Worm (Caenorhabditis elegans): ENCODE data around the gene sdhb-1.

DNA sequence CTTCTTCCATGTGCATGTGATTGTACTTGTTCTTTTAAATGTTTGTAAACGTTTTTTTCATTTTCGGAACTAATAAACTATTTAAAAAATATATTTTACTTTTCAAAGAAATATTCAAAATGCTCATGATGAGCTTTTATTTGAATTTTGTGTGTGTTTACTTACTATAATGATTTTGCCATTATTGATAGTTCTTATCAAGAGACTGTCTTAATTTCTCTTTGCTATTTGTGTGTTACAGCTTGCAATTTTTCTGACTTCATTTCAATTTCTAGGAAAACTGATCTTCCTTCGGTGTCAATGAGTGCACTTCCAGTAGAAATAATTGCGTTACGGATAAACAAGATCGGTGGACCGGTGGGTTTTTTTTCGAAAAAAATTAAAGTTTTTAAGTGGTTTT is 22.3 kb upstream of the sdhb-1 start, which contains the start of gene C06C3.12:
- TF ChIP-seq nhr-76 (tag; optimal IDR thresholded peaks at IDR 0.05) (no peak), ztf-11 (tag; optimal IDR thresholded peaks at IDR 0.05) (no peak), snpc-4 (tag; optimal IDR thresholded peaks at IDR 0.05) (no peak), ces-1 (GFP tag; optimal IDR thresholded peaks at IDR 0.05) (no peak), ceh-83 (GFP tag; optimal IDR thresholded peaks at IDR 0.05) (no peak), cnd-1 (tag; optimal IDR thresholded peaks at IDR 0.05) (no peak), mep-1 (tag; optimal IDR thresholded peaks at IDR 0.05) (no peak), bed-3 (GFP tag; optimal IDR thresholded peaks at IDR 0.05) (no peak), nhr-12 (tag; optimal IDR thresholded peaks at IDR 0.05) (no peak), nhr-237 (tag; optimal IDR thresholded peaks at IDR 0.05) (no peak), pha-4 (tag; optimal IDR thresholded peaks at IDR 0.05) (no peak), elt-3 (tag; optimal IDR thresholded peaks at IDR 0.05) (no peak), drap-1 (GFP tag; optimal IDR thresholded peaks at IDR 0.05) (no peak)
